Worm (Caenorhabditis elegans) whole organism, L2 larva: ENCODE results near the gene pph-4.1.
"Not testable (repeated sequence)": the region's sequence is repeated elsewhere in the genome, so short reads cannot be mapped to it uniquely, and the experiment has no call there.

Experiments
- C34F6.9 ChIP-seq: fragments of 150-350 bp; optimal IDR thresholded peaks from 2 replicates; lab custom pipeline; 2014; ENCODE audit warnings: missing biosample characterization, missing genetic modification characterization
- ama-1 ChIP-seq: fragments of 150-350 bp; optimal IDR thresholded peaks from 2 replicates; lab custom pipeline; 2018; ENCODE audit warnings: inconsistent platforms
- blmp-1 ChIP-seq: sonication (generic microtip); optimal IDR thresholded peaks from 2 replicates; lab custom pipeline; 2017; ENCODE audit warnings: missing genetic modification characterization, mild to moderate bottlenecking, missing compliant biosample characterization, antibody characterized with exemption, moderate library complexity; ENCODE audit not compliant: insufficient read depth
- ceh-16 ChIP-seq: fragments of 150-350 bp; optimal IDR thresholded peaks from 2 replicates; lab custom pipeline; 2014; ENCODE audit warnings: missing biosample characterization, missing genetic modification characterization
- ceh-82 ChIP-seq: fragments of 150-350 bp; optimal IDR thresholded peaks from 2 replicates; lab custom pipeline; 2014; ENCODE audit warnings: missing biosample characterization, missing genetic modification characterization
- dmd-4 ChIP-seq: sonication (generic microtip); optimal IDR thresholded peaks from 2 replicates; lab custom pipeline; 2017; ENCODE audit warnings: missing biosample characterization, missing genetic modification characterization
- lin-39 ChIP-seq: fragments of 150-350 bp; optimal IDR thresholded peaks from 2 replicates; lab custom pipeline; 2014; ENCODE audit warnings: missing biosample characterization, missing genetic modification reagents, missing genetic modification characterization
- lsy-2 ChIP-seq, 2 experiments: fragments of 150-350 bp in 1 of 2; sonication (generic microtip) in 1 of 2; optimal IDR thresholded peaks; 2 replicates each; lab custom pipeline; 2014 to 2017; ENCODE audit warnings: missing biosample characterization in 2 of 2, missing genetic modification characterization in 2 of 2
- nhr-11 ChIP-seq: fragments of 150-350 bp; optimal IDR thresholded peaks from 2 replicates; lab custom pipeline; 2014; ENCODE audit warnings: missing biosample characterization, missing genetic modification characterization
- nhr-12 ChIP-seq: fragments of 150-350 bp; optimal IDR thresholded peaks from 2 replicates; lab custom pipeline; 2014; ENCODE audit warnings: missing biosample characterization, missing genetic modification characterization
- nhr-237 ChIP-seq: fragments of 150-350 bp; optimal IDR thresholded peaks from 2 replicates; lab custom pipeline; 2014; ENCODE audit warnings: missing biosample characterization, missing genetic modification characterization
- zag-1 ChIP-seq: fragments of 150-350 bp; optimal IDR thresholded peaks from 2 replicates; lab custom pipeline; 2014; ENCODE audit warnings: missing biosample characterization, missing genetic modification characterization
- ztf-1 ChIP-seq: fragments of 200-800 bp; sonication (Bioruptor generic); conservative IDR thresholded peaks from 2 replicates; pipeline ENCODE4 v1.3.6; 2022; ENCODE audit warnings: missing genetic modification characterization, missing compliant biosample characterization
- ztf-11 ChIP-seq: sonication (generic microtip); optimal IDR thresholded peaks from 2 replicates; lab custom pipeline; 2017; ENCODE audit warnings: missing biosample characterization, missing genetic modification characterization

DNA sequence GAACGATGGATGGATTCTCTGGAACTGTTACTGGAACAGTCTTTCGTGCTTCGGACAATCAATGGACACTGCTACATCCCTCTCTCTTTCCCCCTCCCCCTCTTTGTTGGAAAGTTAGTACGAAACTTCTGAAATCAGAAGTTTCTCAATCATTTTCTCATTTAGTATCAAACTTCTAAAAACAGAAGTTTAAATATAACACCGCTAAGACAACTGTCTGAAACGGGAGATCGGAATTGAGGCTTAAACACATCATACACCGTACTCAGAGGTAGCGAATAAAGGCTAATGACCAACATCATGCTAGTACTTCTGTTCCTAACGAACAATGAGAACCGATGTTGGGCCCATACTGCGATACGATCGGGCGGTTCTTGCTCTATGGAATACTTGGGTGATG is 35.5 kb upstream of the pph-4.1 start, which contains the start of gene Y49E10.30:
- not testable (repeated sequence) for TF ChIP-seq C34F6.9 (tag; lab: Kevin White, UChicago); zag-1 (tag; lab: Kevin White, UChicago); ceh-16 (tag; lab: Kevin White, UChicago); dmd-4 (tag; lab: Kevin White, UChicago); nhr-237 (tag; lab: Kevin White, UChicago); lsy-2 (tag; optimal IDR thresholded peaks at IDR 0.05; lab: Kevin White, UChicago); ztf-11 (tag; lab: Kevin White, UChicago); ceh-82 (tag; lab: Kevin White, UChicago); nhr-11 (tag; lab: Kevin White, UChicago); ama-1 (lab: Kevin White, UChicago); lin-39; blmp-1; nhr-12 (tag; lab: Kevin White, UChicago); ztf-1
